Fruit fly (Drosophila melanogaster) whole organism, adult: ENCODE results near the gene CG42852.

ENCODE experiments used
- CG11617 ChIP-seq: fragments of 200-800 bp; sonication (Bioruptor generic); optimal IDR thresholded peaks from 2 replicates; lab custom pipeline; 2017; ENCODE audit warnings: mild to moderate bottlenecking, missing biosample characterization, missing genetic modification reagents, missing genetic modification characterization
- CG12768 ChIP-seq: fragments of 200-800 bp; sonication (Bioruptor generic); optimal IDR thresholded peaks from 2 replicates; lab custom pipeline; 2017; ENCODE audit warnings: missing biosample characterization, missing genetic modification characterization, mild to moderate bottlenecking, moderate library complexity, missing genetic modification reagents
- CG14711 ChIP-seq: fragments of 200-800 bp; sonication (Bioruptor generic); optimal IDR thresholded peaks from 2 replicates; lab custom pipeline; 2018; ENCODE audit warnings: missing biosample characterization, mild to moderate bottlenecking, missing genetic modification characterization, moderate library complexity
- CG1620 ChIP-seq: fragments of 200-800 bp; sonication (Bioruptor generic); optimal IDR thresholded peaks from 2 replicates; lab custom pipeline; 2016; ENCODE audit warnings: missing biosample characterization, missing genetic modification characterization
- CG33017 ChIP-seq: fragments of 200-800 bp; sonication (Bioruptor generic); optimal IDR thresholded peaks from 2 replicates; lab custom pipeline; 2018; ENCODE audit warnings: missing biosample characterization, mild to moderate bottlenecking, missing genetic modification characterization, moderate library complexity
- CG5204 ChIP-seq: fragments of 200-800 bp; sonication (Bioruptor generic); optimal IDR thresholded peaks from 2 replicates; lab custom pipeline; 2016; ENCODE audit warnings: missing biosample characterization, missing genetic modification characterization
- CG7045 ChIP-seq: fragments of 200-800 bp; sonication (Bioruptor generic); optimal IDR thresholded peaks from 2 replicates; lab custom pipeline; 2017; ENCODE audit warnings: missing biosample characterization, mild to moderate bottlenecking, missing genetic modification characterization
- CG7101 ChIP-seq: fragments of 200-800 bp; sonication (Bioruptor generic); optimal IDR thresholded peaks from 2 replicates; lab custom pipeline; 2018; ENCODE audit warnings: missing biosample characterization, mild to moderate bottlenecking, missing genetic modification characterization, moderate library complexity
- Clk ChIP-seq: fragments of 200-800 bp; sonication (Bioruptor generic); optimal IDR thresholded peaks from 2 replicates; lab custom pipeline; 2017; ENCODE audit warnings: missing biosample characterization, missing genetic modification characterization
- Crg-1 ChIP-seq: fragments of 200-800 bp; sonication (Bioruptor generic); optimal IDR thresholded peaks from 2 replicates; lab custom pipeline; 2016; ENCODE audit warnings: missing biosample characterization, missing genetic modification characterization
- Hr96 ChIP-seq: fragments of 200-800 bp; sonication (Bioruptor generic); optimal IDR thresholded peaks from 2 replicates; lab custom pipeline; 2016; ENCODE audit warnings: missing biosample characterization, missing genetic modification characterization
- Mnt ChIP-seq: fragments of 200-800 bp; sonication (Bioruptor generic); optimal IDR thresholded peaks from 2 replicates; lab custom pipeline; 2016; ENCODE audit warnings: missing biosample characterization, mild to moderate bottlenecking, missing genetic modification characterization
- bab1 ChIP-seq: fragments of 200-800 bp; sonication (Bioruptor generic); optimal IDR thresholded peaks from 3 replicates; lab custom pipeline; 2019; ENCODE audit warnings: missing biosample characterization, mild to moderate bottlenecking, missing genetic modification characterization, moderate library complexity
- cic ChIP-seq: fragments of 200-800 bp; sonication (Bioruptor generic); optimal IDR thresholded peaks from 2 replicates; lab custom pipeline; 2017; ENCODE audit warnings: missing biosample characterization, mild to moderate bottlenecking, missing genetic modification characterization, moderate library complexity
- cnc ChIP-seq, 2 experiments: fragments of >200 bp; optimal IDR thresholded peaks; 2 replicates each; lab custom pipeline; 2017
- kay ChIP-seq: fragments of 200-800 bp; sonication (Bioruptor generic); peaks from one replicate; lab custom pipeline; 2016; ENCODE audit warnings: missing biosample characterization, missing genetic modification characterization, borderline replicate concordance
- ovo ChIP-seq: fragments of 200-800 bp; sonication (Bioruptor generic); optimal IDR thresholded peaks from 2 replicates; lab custom pipeline; 2016; ENCODE audit warnings: missing biosample characterization, missing genetic modification characterization
- pad ChIP-seq: fragments of 200-800 bp; sonication (Bioruptor generic); optimal IDR thresholded peaks from 3 replicates; lab custom pipeline; 2017; ENCODE audit warnings: missing biosample characterization, missing genetic modification characterization, mild to moderate bottlenecking, moderate library complexity, missing genetic modification reagents
- tj ChIP-seq: fragments of 200-800 bp; sonication (Bioruptor generic); optimal IDR thresholded peaks from 3 replicates; lab custom pipeline; 2017; ENCODE audit warnings: missing biosample characterization, mild to moderate bottlenecking, missing genetic modification characterization, moderate library complexity
- toe ChIP-seq: fragments of 200-800 bp; sonication (Bioruptor generic); optimal IDR thresholded peaks from 2 replicates; lab custom pipeline; 2016; ENCODE audit warnings: missing biosample characterization, missing genetic modification characterization

Gene CG42852

DNA sequence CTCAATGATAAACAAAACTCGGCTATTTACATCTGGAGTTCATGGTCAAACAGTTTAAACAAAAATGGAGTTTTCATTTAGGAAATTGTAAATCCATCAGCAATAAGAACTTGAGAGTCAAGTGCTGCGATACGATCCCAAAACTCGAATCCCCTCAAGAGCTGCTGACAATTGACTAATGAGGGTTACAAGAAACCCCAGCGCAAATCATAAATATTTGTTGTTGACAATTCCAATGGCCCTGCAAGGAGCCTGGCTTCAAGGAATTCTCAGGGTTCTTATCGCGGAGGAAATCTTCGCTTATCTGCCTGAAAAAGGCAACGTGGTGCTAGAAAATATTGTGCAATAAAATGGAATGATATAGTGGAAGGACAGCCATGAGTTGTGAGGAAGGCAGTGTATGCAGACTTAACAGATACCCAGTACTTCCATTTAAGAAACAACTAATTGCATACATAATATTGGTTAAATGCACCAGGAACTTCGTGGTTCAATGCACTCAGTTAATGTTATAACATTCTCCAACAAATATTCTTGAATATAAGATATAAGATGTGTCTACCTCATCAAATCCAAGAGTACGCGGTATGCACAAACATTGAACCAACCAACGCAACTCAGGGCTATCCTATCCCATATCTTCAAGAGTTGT is 12.8 kb downstream of the CG42852 start:
- TF ChIP-seq CG14711 (tag; lab: Kevin White, UChicago) (no peak), tj (GFP tag; lab: Kevin White, UChicago) (no peak), CG1620 (GFP tag; lab: Kevin White, UChicago) (no peak), toe (GFP tag; lab: Kevin White, UChicago) (no peak)

DNA sequence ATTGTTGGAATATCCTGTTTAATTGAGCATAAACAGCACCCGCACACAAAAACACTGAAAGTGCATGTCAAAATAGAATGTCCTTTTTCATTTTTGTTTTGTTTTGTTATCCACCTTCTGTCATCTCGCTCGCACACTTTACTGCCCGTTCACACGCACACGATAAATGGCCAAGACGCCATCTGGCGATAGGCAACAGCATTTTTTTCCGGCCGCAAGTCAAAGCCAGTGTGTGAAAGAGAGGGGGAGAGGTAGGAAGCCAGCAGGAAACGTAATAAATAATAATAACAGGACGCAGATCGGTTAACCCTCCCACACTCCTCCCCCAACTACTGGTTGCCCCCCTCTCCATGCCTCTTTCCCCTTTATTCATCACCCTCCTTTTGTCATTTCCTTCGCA is 14.6 kb downstream of the CG42852 start:
- no peak for TF ChIP-seq CG33017 (tag; lab: Kevin White, UChicago)
- no peak for TF ChIP-seq ovo (GFP tag; lab: Kevin White, UChicago)
- TF ChIP-seq Crg-1 (GFP tag; lab: Kevin White, UChicago): no peak
- no peak for TF ChIP-seq toe (GFP tag; lab: Kevin White, UChicago)
- no peak for TF ChIP-seq CG7101
- no peak for TF ChIP-seq pad (GFP tag; lab: Kevin White, UChicago)
- TF ChIP-seq bab1: peak; percentile 33

DNA sequence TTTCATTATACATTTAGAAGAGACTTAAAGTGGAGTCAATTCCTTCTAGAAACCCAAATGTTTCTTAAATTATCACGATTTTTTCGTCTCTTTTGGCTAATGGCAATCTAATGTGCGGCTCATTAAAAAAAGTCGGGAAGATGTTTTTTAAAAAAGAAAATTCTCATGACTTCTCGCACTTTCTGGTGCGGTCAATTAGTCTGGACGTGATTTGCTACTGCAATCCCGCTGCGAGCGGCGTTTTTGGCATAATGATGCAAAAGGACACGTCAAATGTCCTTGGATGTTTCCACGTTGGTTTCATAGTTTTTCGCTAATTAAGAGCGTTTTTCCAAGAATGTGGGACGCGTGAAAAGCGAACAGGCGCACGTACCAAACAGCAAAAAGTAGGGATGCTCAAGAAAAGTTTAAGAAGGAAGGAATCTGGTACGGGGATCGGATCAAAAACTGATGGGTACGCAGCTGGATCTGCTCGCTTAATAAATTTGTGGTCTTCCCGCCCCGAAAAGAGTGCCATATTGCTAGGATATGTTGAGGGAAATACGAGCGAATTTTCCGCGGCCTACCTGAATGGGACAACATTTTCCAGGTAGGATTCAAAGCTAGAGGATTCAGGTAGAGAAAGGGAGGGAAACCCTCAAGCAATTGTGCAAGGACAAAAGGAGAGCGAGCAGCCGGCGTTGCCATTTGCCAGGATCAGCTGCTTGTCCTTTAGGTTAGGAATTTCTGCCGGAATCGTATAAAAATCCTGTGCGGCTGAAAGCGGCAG is 17.6 kb downstream of the CG42852 start:
- TF ChIP-seq CG11617 (GFP tag; lab: Kevin White, UChicago) (no peak), CG5204 (GFP tag; lab: Kevin White, UChicago) (no peak), Clk (GFP tag; lab: Kevin White, UChicago) (no peak), ovo (GFP tag; lab: Kevin White, UChicago) (no peak), tj (GFP tag; lab: Kevin White, UChicago) (no peak), cic (GFP tag; lab: Kevin White, UChicago) (no peak), toe (GFP tag; lab: Kevin White, UChicago) (no peak), CG12768 (GFP tag; lab: Kevin White, UChicago) (no peak), CG7045 (GFP tag; lab: Kevin White, UChicago) (no peak), Mnt (no peak), CG7101 (no peak), pad (GFP tag; lab: Kevin White, UChicago) (no peak), CG14711 (tag; lab: Kevin White, UChicago) (no peak), CG1620 (GFP tag; lab: Kevin White, UChicago) (no peak), Hr96 (GFP tag; lab: Kevin White, UChicago) (no peak), bab1 (no peak), cnc (optimal IDR thresholded peaks at IDR 0.05; lab: Kevin White, UChicago) (no peak)

DNA sequence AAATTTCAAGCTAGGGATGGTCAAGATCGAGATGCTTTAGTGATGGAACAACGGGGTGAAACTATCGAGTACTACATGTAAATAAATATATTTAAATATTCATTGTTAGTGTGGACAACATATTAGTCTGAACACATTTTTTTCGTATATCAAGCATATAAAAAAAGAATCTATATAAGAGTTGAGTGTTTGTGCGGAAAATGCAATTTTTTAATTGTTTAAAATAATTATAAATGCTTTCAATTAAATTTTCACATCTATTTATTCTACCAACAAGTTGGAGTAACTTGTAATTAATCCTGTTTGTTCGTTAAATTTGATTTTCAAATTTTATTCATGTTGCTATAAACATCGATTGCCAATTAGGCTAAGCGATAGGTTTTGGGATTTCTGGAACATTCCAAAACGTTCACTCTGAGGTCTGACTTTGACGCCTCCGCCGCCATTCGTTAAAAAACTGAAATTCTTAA is 24.4 kb downstream of the CG42852 start, which contains the start of the genes mus302 and CG9705:
TSS of gene mus302 (minus strand) at position 33 of the 470 bp plus-strand sequence.
TSS of gene CG9705 (plus strand) at position 397 of the 470 bp plus-strand sequence.
- peak; percentile 25 for TF ChIP-seq CG12768 (GFP tag; lab: Kevin White, UChicago)
- peak; percentile 48 for TF ChIP-seq CG7101
- peak; percentile 51 for TF ChIP-seq CG11617 (GFP tag; lab: Kevin White, UChicago)
- no peak for TF ChIP-seq CG7045 (GFP tag; lab: Kevin White, UChicago)
- no peak for TF ChIP-seq Crg-1 (GFP tag; lab: Kevin White, UChicago)
- no peak for TF ChIP-seq toe (GFP tag; lab: Kevin White, UChicago)
- TF ChIP-seq CG1620 (GFP tag; lab: Kevin White, UChicago): peak; percentile 44
- TF ChIP-seq pad (GFP tag; lab: Kevin White, UChicago): peak; percentile 15
- peak; percentile 32 for TF ChIP-seq CG14711 (tag; lab: Kevin White, UChicago)
- TF ChIP-seq Mnt: no peak
- no peak for TF ChIP-seq Clk (GFP tag; lab: Kevin White, UChicago)

DNA sequence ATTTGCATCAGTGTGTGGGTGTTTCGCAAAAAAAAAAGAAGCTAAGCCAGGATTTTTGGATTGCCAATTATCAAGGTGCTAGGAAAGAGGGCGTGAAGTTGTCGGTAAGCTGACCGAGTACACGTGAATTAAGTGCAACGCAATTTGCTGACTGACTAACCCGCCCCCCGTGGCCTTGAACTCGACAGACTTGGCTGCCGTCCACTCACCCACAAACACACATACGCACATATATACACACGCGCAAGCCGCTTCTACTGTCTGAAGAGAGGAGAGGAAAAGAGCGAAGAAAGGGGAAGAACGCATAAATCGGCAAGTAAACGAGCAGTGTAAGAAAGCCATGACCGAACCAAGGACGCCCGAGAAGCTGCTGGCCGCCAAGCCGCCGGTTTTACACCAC is 25.0 kb downstream of the CG42852 start:
- TF ChIP-seq tj (GFP tag; lab: Kevin White, UChicago) (peak; percentile 46), cic (GFP tag; lab: Kevin White, UChicago) (no peak)

DNA sequence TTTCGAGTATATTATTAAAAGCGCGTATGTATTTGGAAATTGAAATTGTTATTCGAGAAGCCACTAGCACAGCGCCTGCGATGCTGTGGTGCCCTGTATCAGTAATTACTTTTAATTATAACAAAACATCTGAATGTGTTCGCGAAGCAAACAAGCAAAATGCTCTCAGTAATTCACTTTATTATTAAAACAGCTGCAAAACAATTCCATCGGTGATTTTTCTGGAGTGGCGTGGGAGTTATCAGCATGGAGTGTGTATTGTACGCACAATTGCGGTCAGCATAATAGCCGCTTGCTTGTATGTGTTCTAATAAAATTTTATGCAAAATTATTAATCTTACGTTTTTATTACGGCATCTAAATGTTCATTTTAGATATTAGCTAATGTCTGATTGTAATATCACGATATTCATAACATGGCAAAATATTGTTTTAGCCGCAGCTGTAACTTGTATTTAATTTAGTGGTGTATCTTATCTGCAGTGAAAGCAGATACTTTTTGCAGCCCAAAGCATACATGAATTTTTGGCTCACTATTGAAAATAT is 27.0 kb downstream of the CG42852 start:
- TF ChIP-seq toe (GFP tag; lab: Kevin White, UChicago): no peak
- no peak for TF ChIP-seq bab1
- no peak for TF ChIP-seq Clk (GFP tag; lab: Kevin White, UChicago)
- peak; percentile 4 for TF ChIP-seq pad (GFP tag; lab: Kevin White, UChicago)
- TF ChIP-seq Mnt: no peak
- no peak for TF ChIP-seq CG1620 (GFP tag; lab: Kevin White, UChicago)
- TF ChIP-seq CG33017 (tag; lab: Kevin White, UChicago): peak; percentile 42
- peak; percentile 48 for TF ChIP-seq CG7101
- TF ChIP-seq Crg-1 (GFP tag; lab: Kevin White, UChicago): no peak
- no peak for TF ChIP-seq cnc (optimal IDR thresholded peaks at IDR 0.05; lab: Kevin White, UChicago)
- TF ChIP-seq CG14711 (tag; lab: Kevin White, UChicago): peak; percentile 49
- no peak for TF ChIP-seq CG11617 (GFP tag; lab: Kevin White, UChicago)
- TF ChIP-seq CG12768 (GFP tag; lab: Kevin White, UChicago): no peak
- TF ChIP-seq ovo (GFP tag; lab: Kevin White, UChicago): no peak
- no peak for TF ChIP-seq CG5204 (GFP tag; lab: Kevin White, UChicago)
- TF ChIP-seq CG7045 (GFP tag; lab: Kevin White, UChicago): no peak
- no peak for TF ChIP-seq tj (GFP tag; lab: Kevin White, UChicago)
- TF ChIP-seq Hr96 (GFP tag; lab: Kevin White, UChicago): no peak
- no peak for TF ChIP-seq kay
- TF ChIP-seq cic (GFP tag; lab: Kevin White, UChicago): no peak
